Worm (Caenorhabditis elegans) whole organism, midembryonic: Measurements from ENCODE around the gene C06E1.9.

Experiments
- T22C8.4 ChIP-seq: fragments of 200-800 bp; sonication (Bioruptor generic); IDR thresholded peaks from 2 replicates; pipeline ENCODE4 v1.3.6; 2022; ENCODE audit warnings: missing genetic modification characterization, missing compliant biosample characterization
- cog-1 ChIP-seq: sonication (generic microtip); optimal IDR thresholded peaks from 2 replicates; lab custom pipeline; 2016; ENCODE audit warnings: missing genetic modification characterization, missing compliant biosample characterization
- flt-1 ChIP-seq: fragments of 200-800 bp; sonication (Bioruptor generic); IDR thresholded peaks from 2 replicates; pipeline ENCODE4 v1.3.6; 2022; ENCODE audit warnings: missing genetic modification characterization, missing compliant biosample characterization
- klf-2 ChIP-seq: fragments of 200-800 bp; sonication (Bioruptor generic); conservative IDR thresholded peaks from 2 replicates; pipeline ENCODE4 v1.3.6; 2022; ENCODE audit warnings: missing genetic modification reagents, missing genetic modification characterization, missing compliant biosample characterization
- med-1 ChIP-seq: sonication (generic microtip); optimal IDR thresholded peaks from 2 replicates; lab custom pipeline; 2017; ENCODE audit warnings: missing genetic modification characterization, mild to moderate bottlenecking, missing compliant biosample characterization, antibody characterized with exemption, missing genetic modification reagents; ENCODE audit not compliant: insufficient read depth
- ref-1 ChIP-seq: fragments of 200-800 bp; sonication (Bioruptor generic); conservative IDR thresholded peaks from 2 replicates; pipeline ENCODE4 v1.3.6; 2022; ENCODE audit warnings: missing genetic modification reagents, missing genetic modification characterization, missing compliant biosample characterization
- ztf-23 ChIP-seq: fragments of 200-800 bp; sonication (Bioruptor generic); IDR thresholded peaks from 2 replicates; pipeline ENCODE4 v1.3.6; 2022; ENCODE audit warnings: missing genetic modification reagents, missing genetic modification characterization, missing compliant biosample characterization
- ztf-29 ChIP-seq: fragments of 200-800 bp; sonication (Bioruptor generic); IDR thresholded peaks from 2 replicates; pipeline ENCODE4 v1.3.6; 2022; ENCODE audit warnings: missing genetic modification reagents, missing genetic modification characterization, missing compliant biosample characterization

ce11 chrIII:8577534-8577933 is 32.0 kb downstream of the C06E1.9 start:
- TF ChIP-seq T22C8.4 (GFP tag; lab: Robert Waterston, UW) (no peak), med-1 (GFP tag; lab: Kevin White, UChicago) (no peak), flt-1 (GFP tag; lab: Robert Waterston, UW) (no peak), ztf-23 (GFP tag; lab: Robert Waterston, UW) (no peak), klf-2 (GFP tag; lab: Robert Waterston, UW) (no peak), ref-1 (GFP tag; lab: Robert Waterston, UW) (no peak), cog-1 (no peak), ztf-29 (GFP tag; lab: Robert Waterston, UW) (no peak)
